Worm (Caenorhabditis elegans) whole organism, mixed stage, embryonic: Measurements from ENCODE around the gene srab-24.

Experiments
- blmp-1 ChIP-seq: fragments of 150-350 bp; optimal IDR thresholded peaks from 2 replicates; lab custom pipeline; 2014; ENCODE audit warnings: missing biosample characterization, missing genetic modification characterization
- ces-1 ChIP-seq: fragments of 150-350 bp; optimal IDR thresholded peaks from 2 replicates; lab custom pipeline; 2014; ENCODE audit warnings: missing biosample characterization, missing genetic modification reagents, missing genetic modification characterization
- elt-1 ChIP-seq: sonication (generic microtip); optimal IDR thresholded peaks from 2 replicates; lab custom pipeline; 2017; ENCODE audit warnings: missing genetic modification characterization, mild to moderate bottlenecking, missing compliant biosample characterization, antibody characterized with exemption, moderate library complexity, borderline replicate concordance; ENCODE audit not compliant: insufficient read depth
- nhr-2 ChIP-seq: fragments of 150-350 bp; optimal IDR thresholded peaks from 2 replicates; lab custom pipeline; 2014; ENCODE audit warnings: missing biosample characterization, missing genetic modification characterization
- nhr-237 ChIP-seq: fragments of 150-350 bp; optimal IDR thresholded peaks from 2 replicates; lab custom pipeline; 2014; ENCODE audit warnings: missing biosample characterization, missing genetic modification characterization
- nhr-28 ChIP-seq: fragments of 150-350 bp; optimal IDR thresholded peaks from 2 replicates; lab custom pipeline; 2014; ENCODE audit warnings: missing biosample characterization, missing genetic modification characterization
- nhr-76 ChIP-seq: sonication (generic microtip); optimal IDR thresholded peaks from 2 replicates; lab custom pipeline; 2017; ENCODE audit warnings: missing biosample characterization, missing genetic modification characterization
- unc-39 ChIP-seq: fragments of 150-350 bp; optimal IDR thresholded peaks from 2 replicates; lab custom pipeline; 2014; ENCODE audit warnings: missing biosample characterization, missing genetic modification characterization
- unc-62 ChIP-seq: fragments of 150-350 bp; optimal IDR thresholded peaks from 2 replicates; lab custom pipeline; 2014; ENCODE audit warnings: missing biosample characterization, missing genetic modification reagents, missing genetic modification characterization
- ztf-11 ChIP-seq: fragments of 150-350 bp; optimal IDR thresholded peaks from 2 replicates; lab custom pipeline; 2014; ENCODE audit warnings: missing biosample characterization, missing genetic modification characterization

ce11 chrIV:14257528-14257927 lies 7.5 kb upstream of the srab-24 start:
- no peak for TF ChIP-seq unc-39 (tag; lab: Kevin White, UChicago)
- no peak for TF ChIP-seq unc-62 (GFP tag; lab: Kevin White, UChicago)
- TF ChIP-seq ces-1 (GFP tag; lab: Kevin White, UChicago) = no peak
- TF ChIP-seq nhr-76 (tag; lab: Kevin White, UChicago) = no peak
- no peak for TF ChIP-seq nhr-2
- no peak for TF ChIP-seq elt-1 (tag; lab: Kevin White, UChicago)
- no peak for TF ChIP-seq ztf-11
- TF ChIP-seq blmp-1 (tag; lab: Kevin White, UChicago) = no peak
- no peak for TF ChIP-seq nhr-237
- no peak for TF ChIP-seq nhr-28
